Worm (Caenorhabditis elegans) whole organism, L1 larva: Measurements from ENCODE around the gene fbxa-98.

Experiments
- C34B4.2 ChIP-seq: sonication (generic microtip); optimal IDR thresholded peaks from 2 replicates; lab custom pipeline; 2017; ENCODE audit warnings: mild to moderate bottlenecking, missing genetic modification characterization, missing compliant biosample characterization
- F16B12.6 ChIP-seq: fragments of 150-350 bp; optimal IDR thresholded peaks from 2 replicates; lab custom pipeline; 2014; ENCODE audit warnings: missing biosample characterization, missing genetic modification characterization
- Y116A8C.19 ChIP-seq: sonication (generic microtip); optimal IDR thresholded peaks from 2 replicates; lab custom pipeline; 2016; ENCODE audit warnings: missing compliant biosample characterization, missing genetic modification characterization, borderline replicate concordance
- blmp-1 ChIP-seq: fragments of 150-350 bp; optimal IDR thresholded peaks from 2 replicates; lab custom pipeline; 2014; ENCODE audit warnings: missing biosample characterization, missing genetic modification characterization
- ceh-8 ChIP-seq: fragments of 200-800 bp; sonication (Bioruptor generic); optimal IDR thresholded peaks from 2 replicates; lab custom pipeline; 2018; ENCODE audit warnings: mild to moderate bottlenecking, missing genetic modification characterization, moderate library complexity, missing compliant biosample characterization
- ces-1 ChIP-seq: fragments of 150-350 bp; optimal IDR thresholded peaks from 2 replicates; lab custom pipeline; 2014; ENCODE audit warnings: missing biosample characterization, missing genetic modification reagents, missing genetic modification characterization
- dsc-1 ChIP-seq: sonication (generic microtip); optimal IDR thresholded peaks from 2 replicates; lab custom pipeline; 2016; ENCODE audit warnings: mild to moderate bottlenecking, missing genetic modification characterization, missing compliant biosample characterization
- egl-27 ChIP-seq, 2 experiments: fragments of 150-350 bp in 1 of 2; sonication (generic microtip); optimal IDR thresholded peaks; 3 replicates each; lab custom pipeline; 2017 to 2018; ENCODE audit warnings: missing biosample characterization in 2 of 2, missing genetic modification characterization in 2 of 2, missing genetic modification reagents in 2 of 2
- elt-3 ChIP-seq, 6 experiments: fragments of 150-350 bp in 1 of 6; sonication (generic microtip); optimal IDR thresholded peaks; 2 replicates each; lab custom pipeline; 2017 to 2018; ENCODE audit warnings: missing biosample characterization in 6 of 6, missing genetic modification characterization in 6 of 6, inconsistent platforms in 1 of 6
- fkh-10 ChIP-seq: sonication (generic microtip); optimal IDR thresholded peaks from 2 replicates; lab custom pipeline; 2017; ENCODE audit warnings: missing biosample characterization, missing genetic modification reagents, missing genetic modification characterization
- grh-1 ChIP-seq: fragments of 200-800 bp; sonication (Bioruptor generic); IDR thresholded peaks from 2 replicates; pipeline ENCODE4 v1.3.6; 2022; ENCODE audit warnings: missing genetic modification reagents, missing genetic modification characterization, missing compliant biosample characterization
- lin-35 ChIP-seq, 2 experiments: fragments of 150-350 bp; optimal IDR thresholded peaks; 2 replicates each; lab custom pipeline; 2014; ENCODE audit warnings: missing biosample characterization in 2 of 2, missing genetic modification characterization in 2 of 2, missing genetic modification reagents in 2 of 2
- nhr-20 ChIP-seq: sonication (generic microtip); optimal IDR thresholded peaks from 2 replicates; lab custom pipeline; 2016; ENCODE audit warnings: mild to moderate bottlenecking, missing genetic modification characterization, missing compliant biosample characterization
- nhr-71 ChIP-seq: sonication (generic microtip); optimal IDR thresholded peaks from 2 replicates; lab custom pipeline; 2016; ENCODE audit warnings: mild to moderate bottlenecking, missing genetic modification characterization, moderate library complexity, missing compliant biosample characterization
- pqm-1 ChIP-seq: sonication (generic microtip); optimal IDR thresholded peaks from 3 replicates; lab custom pipeline; 2017; ENCODE audit warnings: missing biosample characterization, missing genetic modification characterization
- skn-1 ChIP-seq: fragments of 150-350 bp; optimal IDR thresholded peaks from 2 replicates; lab custom pipeline; 2014; ENCODE audit warnings: missing biosample characterization, missing genetic modification characterization
- snu-23 ChIP-seq: sonication (generic microtip); optimal IDR thresholded peaks from 2 replicates; lab custom pipeline; 2016; ENCODE audit warnings: missing genetic modification characterization, missing compliant biosample characterization
- sup-37 ChIP-seq: fragments of 200-800 bp; sonication (Bioruptor generic); optimal IDR thresholded peaks from 2 replicates; lab custom pipeline; 2018; ENCODE audit warnings: mild to moderate bottlenecking, missing genetic modification characterization, missing compliant biosample characterization
- unc-62 ChIP-seq: fragments of 150-350 bp; optimal IDR thresholded peaks from 2 replicates; lab custom pipeline; 2014; ENCODE audit warnings: missing biosample characterization, missing genetic modification reagents, missing genetic modification characterization
- xbp-1 ChIP-seq: sonication (generic microtip); optimal IDR thresholded peaks from 2 replicates; lab custom pipeline; 2016; ENCODE audit warnings: missing genetic modification characterization, missing compliant biosample characterization
- zag-1 ChIP-seq: fragments of 150-350 bp; optimal IDR thresholded peaks from 2 replicates; lab custom pipeline; 2014; ENCODE audit warnings: missing biosample characterization, missing genetic modification characterization
- zip-4 ChIP-seq: fragments of 200-800 bp; sonication (Bioruptor generic); optimal IDR thresholded peaks from 2 replicates; lab custom pipeline; 2018; ENCODE audit warnings: mild to moderate bottlenecking, missing genetic modification characterization, moderate library complexity, missing compliant biosample characterization

fbxa-98 gene

ce11 chrIV:13682733-13683132, 49.5 kb downstream of the fbxa-98 start (continued):
- no peak for TF ChIP-seq zag-1 (tag; lab: Kevin White, UChicago)
- TF ChIP-seq egl-27 (tag; optimal IDR thresholded peaks at IDR 0.05; lab: Kevin White, UChicago), result peak in 1 of 2 experiments; percentile 29
- no peak for TF ChIP-seq fkh-10 (GFP tag; lab: Kevin White, UChicago)
- no peak for TF ChIP-seq skn-1 (tag; lab: Kevin White, UChicago)
- no peak for TF ChIP-seq dsc-1 (tag; lab: Kevin White, UChicago)
- no peak for TF ChIP-seq ceh-8 (GFP tag; lab: Kevin White, UChicago)
- no peak for TF ChIP-seq ces-1 (GFP tag; lab: Kevin White, UChicago)
- TF ChIP-seq nhr-71 (tag; lab: Kevin White, UChicago), result peak; percentile 67
- TF ChIP-seq snu-23, result no peak
- no peak for TF ChIP-seq xbp-1 (tag; lab: Kevin White, UChicago)
- no peak for TF ChIP-seq zip-4 (GFP tag; lab: Kevin White, UChicago)
- TF ChIP-seq F16B12.6 (tag; lab: Kevin White, UChicago), result no peak
- TF ChIP-seq grh-1 (GFP tag; lab: Robert Waterston, UW), result 0 out of 2 replicates have a peak, but pooled peaks have one; percentile 34
- no peak for TF ChIP-seq unc-62 (GFP tag; lab: Kevin White, UChicago)
- peak; percentile 85 for TF ChIP-seq blmp-1 (tag; lab: Kevin White, UChicago)
- peak in 5 of 6 experiments; percentile 54 to 98 (median 70) for TF ChIP-seq elt-3 (tag; optimal IDR thresholded peaks at IDR 0.05; lab: Kevin White, UChicago)
- TF ChIP-seq nhr-20, result peak; percentile 53
- no peak for TF ChIP-seq sup-37 (GFP tag; lab: Kevin White, UChicago)
- TF ChIP-seq Y116A8C.19 (tag; lab: Kevin White, UChicago), result no peak
- TF ChIP-seq pqm-1, result no peak
- TF ChIP-seq lin-35 (GFP tag; optimal IDR thresholded peaks at IDR 0.05; lab: Kevin White, UChicago), result no peak
- TF ChIP-seq C34B4.2 (tag; lab: Kevin White, UChicago), result no peak
